Worm (Caenorhabditis elegans) whole organism, mixed stage, embryonic: Measurements from ENCODE around the gene C04E12.4.

Experiments used
- bed-3 ChIP-seq: fragments of 200-800 bp; sonication (Bioruptor generic); optimal IDR thresholded peaks from 3 replicates; lab custom pipeline; 2018; ENCODE audit warnings: mild to moderate bottlenecking, missing genetic modification characterization, moderate library complexity, missing compliant biosample characterization
- ceh-39 ChIP-seq: fragments of 150-350 bp; optimal IDR thresholded peaks from 2 replicates; lab custom pipeline; 2014; ENCODE audit warnings: missing biosample characterization, missing genetic modification characterization
- ceh-43 ChIP-seq: fragments of 200-800 bp; sonication (Bioruptor generic); optimal IDR thresholded peaks from 2 replicates; lab custom pipeline; 2018; ENCODE audit warnings: mild to moderate bottlenecking, missing genetic modification characterization, moderate library complexity, missing compliant biosample characterization
- ceh-83 ChIP-seq: fragments of 200-800 bp; sonication (Bioruptor generic); optimal IDR thresholded peaks from 2 replicates; lab custom pipeline; 2018; ENCODE audit warnings: mild to moderate bottlenecking, missing genetic modification characterization, missing compliant biosample characterization
- ces-1 ChIP-seq: fragments of 150-350 bp; optimal IDR thresholded peaks from 2 replicates; lab custom pipeline; 2014; ENCODE audit warnings: missing biosample characterization, missing genetic modification reagents, missing genetic modification characterization
- drap-1 ChIP-seq: fragments of 200-800 bp; sonication (Bioruptor generic); optimal IDR thresholded peaks from 3 replicates; lab custom pipeline; 2018; ENCODE audit warnings: mild to moderate bottlenecking, missing genetic modification characterization, missing compliant biosample characterization
- elt-1 ChIP-seq: sonication (generic microtip); optimal IDR thresholded peaks from 2 replicates; lab custom pipeline; 2017; ENCODE audit warnings: missing genetic modification characterization, mild to moderate bottlenecking, missing compliant biosample characterization, antibody characterized with exemption, moderate library complexity, borderline replicate concordance; ENCODE audit not compliant: insufficient read depth
- elt-3 ChIP-seq: fragments of 150-350 bp; optimal IDR thresholded peaks from 2 replicates; lab custom pipeline; 2014; ENCODE audit warnings: missing biosample characterization, missing genetic modification characterization
- flh-1 ChIP-seq: fragments of 200-800 bp; sonication (Bioruptor generic); optimal IDR thresholded peaks from 2 replicates; lab custom pipeline; 2018; ENCODE audit warnings: mild to moderate bottlenecking, missing genetic modification characterization, moderate library complexity, missing compliant biosample characterization
- lin-13 ChIP-seq: fragments of 150-350 bp; optimal IDR thresholded peaks from 2 replicates; lab custom pipeline; 2014; ENCODE audit warnings: missing biosample characterization, missing genetic modification characterization
- lin-32 ChIP-seq: fragments of 200-800 bp; sonication (Bioruptor generic); optimal IDR thresholded peaks from 2 replicates; lab custom pipeline; 2018; ENCODE audit warnings: mild to moderate bottlenecking, missing genetic modification characterization, missing compliant biosample characterization
- lsy-2 ChIP-seq: fragments of 150-350 bp; optimal IDR thresholded peaks from 2 replicates; lab custom pipeline; 2014; ENCODE audit warnings: missing biosample characterization, missing genetic modification characterization
- mep-1 ChIP-seq: fragments of 150-350 bp; optimal IDR thresholded peaks from 2 replicates; lab custom pipeline; 2017; ENCODE audit warnings: missing biosample characterization, missing genetic modification reagents, missing genetic modification characterization, inconsistent platforms
- mls-2 ChIP-seq: sonication (generic microtip); optimal IDR thresholded peaks from 2 replicates; lab custom pipeline; 2016; ENCODE audit warnings: mild to moderate bottlenecking, missing genetic modification characterization, moderate library complexity, missing compliant biosample characterization
- nhr-12 ChIP-seq: fragments of 150-350 bp; optimal IDR thresholded peaks from 2 replicates; lab custom pipeline; 2014; ENCODE audit warnings: missing biosample characterization, missing genetic modification characterization
- nhr-2 ChIP-seq: fragments of 150-350 bp; optimal IDR thresholded peaks from 2 replicates; lab custom pipeline; 2014; ENCODE audit warnings: missing biosample characterization, missing genetic modification characterization
- nhr-237 ChIP-seq: fragments of 150-350 bp; optimal IDR thresholded peaks from 2 replicates; lab custom pipeline; 2014; ENCODE audit warnings: missing biosample characterization, missing genetic modification characterization
- nhr-28 ChIP-seq: fragments of 150-350 bp; optimal IDR thresholded peaks from 2 replicates; lab custom pipeline; 2014; ENCODE audit warnings: missing biosample characterization, missing genetic modification characterization
- pha-4 ChIP-seq: fragments of 150-350 bp; optimal IDR thresholded peaks from 2 replicates; lab custom pipeline; 2018; ENCODE audit warnings: missing biosample characterization, missing genetic modification reagents, missing genetic modification characterization
- sem-2 ChIP-seq: fragments of 200-800 bp; sonication (Bioruptor generic); optimal IDR thresholded peaks from 2 replicates; lab custom pipeline; 2018; ENCODE audit warnings: mild to moderate bottlenecking, missing genetic modification characterization, missing compliant biosample characterization
- snpc-4 ChIP-seq: fragments of 150-350 bp; optimal IDR thresholded peaks from 2 replicates; lab custom pipeline; 2014; ENCODE audit warnings: missing biosample characterization, missing genetic modification characterization
- sptf-1 ChIP-seq: sonication (generic microtip); optimal IDR thresholded peaks from 2 replicates; lab custom pipeline; 2017; ENCODE audit warnings: mild to moderate bottlenecking, missing genetic modification characterization, moderate library complexity, missing compliant biosample characterization
- tbx-8 ChIP-seq: fragments of 200-800 bp; sonication (Bioruptor generic); optimal IDR thresholded peaks from 2 replicates; lab custom pipeline; 2018; ENCODE audit warnings: mild to moderate bottlenecking, missing genetic modification characterization, moderate library complexity, missing compliant biosample characterization
- unc-120 ChIP-seq: sonication (generic microtip); optimal IDR thresholded peaks from 2 replicates; lab custom pipeline; 2017; ENCODE audit warnings: missing genetic modification characterization, missing compliant biosample characterization; ENCODE audit not compliant: poor library complexity, severe bottlenecking
- unc-39 ChIP-seq: fragments of 150-350 bp; optimal IDR thresholded peaks from 2 replicates; lab custom pipeline; 2014; ENCODE audit warnings: missing biosample characterization, missing genetic modification characterization
- unc-62 ChIP-seq: fragments of 150-350 bp; optimal IDR thresholded peaks from 2 replicates; lab custom pipeline; 2014; ENCODE audit warnings: missing biosample characterization, missing genetic modification reagents, missing genetic modification characterization
- zip-8 ChIP-seq: fragments of 150-350 bp; optimal IDR thresholded peaks from 2 replicates; lab custom pipeline; 2014; ENCODE audit warnings: missing biosample characterization, missing genetic modification characterization
- ztf-11 ChIP-seq: fragments of 150-350 bp; optimal IDR thresholded peaks from 2 replicates; lab custom pipeline; 2014; ENCODE audit warnings: missing biosample characterization, missing genetic modification characterization

The C04E12.4 gene

ce11 chrV:3346434-3347019, 16.0 kb upstream of the C04E12.4 start, which contains the start of gene fbxa-65:
Gene fbxa-65 (minus strand): TSS chrV:3346484.
- no peak for TF ChIP-seq sptf-1 (tag; lab: Kevin White, UChicago)
- TF ChIP-seq, all 35 proteins: peak for 0

- TF ChIP-seq nhr-28 (no peak), mls-2 (tag; lab: Kevin White, UChicago) (no peak), zip-8 (tag; lab: Kevin White, UChicago) (no peak), ceh-83 (no peak), lin-32 (GFP tag; lab: Kevin White, UChicago) (no peak), unc-120 (tag; lab: Kevin White, UChicago) (no peak), elt-1 (tag; lab: Kevin White, UChicago) (no peak), unc-39 (tag; lab: Kevin White, UChicago) (no peak), sptf-1 (tag; lab: Kevin White, UChicago) (no peak), mep-1 (no peak), ces-1 (GFP tag; lab: Kevin White, UChicago) (no peak), drap-1 (no peak)
Observed at ce11 chrV:3347486-3347885, 15.1 kb upstream of the C04E12.4 start.

- no peak for TF ChIP-seq nhr-2 (tag; lab: Kevin White, UChicago)
- no peak for TF ChIP-seq ceh-39 (tag; lab: Kevin White, UChicago)
- TF ChIP-seq ceh-43 (GFP tag; lab: Kevin White, UChicago), result no peak
- no peak for TF ChIP-seq unc-62 (GFP tag; lab: Kevin White, UChicago)
- TF ChIP-seq drap-1, result no peak
- TF ChIP-seq snpc-4, result no peak
- TF ChIP-seq sem-2 (GFP tag; lab: Kevin White, UChicago), result no peak
- TF ChIP-seq ceh-83, result no peak
- no peak for TF ChIP-seq tbx-8 (GFP tag; lab: Kevin White, UChicago)
Observed at ce11 chrV:3349877-3350276, 12.7 kb upstream of the C04E12.4 start, which contains the start of gene C17B7.15. Gene C17B7.15 (plus strand): TSS chrV:3350177.

- TF ChIP-seq flh-1, result no peak
- TF ChIP-seq unc-120 (tag; lab: Kevin White, UChicago), result no peak
- TF ChIP-seq sem-2 (GFP tag; lab: Kevin White, UChicago), result no peak
- no peak for TF ChIP-seq ztf-11
- TF ChIP-seq elt-1 (tag; lab: Kevin White, UChicago), result no peak
- no peak for TF ChIP-seq snpc-4
- TF ChIP-seq nhr-237 (tag; lab: Kevin White, UChicago), result no peak
- TF ChIP-seq bed-3 (GFP tag; lab: Kevin White, UChicago), result no peak
- TF ChIP-seq ceh-39 (tag; lab: Kevin White, UChicago), result no peak
Observed at ce11 chrV:3351266-3351665, 11.3 kb upstream of the C04E12.4 start, which contains the start of gene str-63. Gene str-63 (plus strand): TSS chrV:3351566.

- TF ChIP-seq lin-32 (GFP tag; lab: Kevin White, UChicago) (no peak), zip-8 (tag; lab: Kevin White, UChicago) (no peak), mls-2 (tag; lab: Kevin White, UChicago) (no peak), elt-3 (no peak), elt-1 (tag; lab: Kevin White, UChicago) (no peak), sem-2 (GFP tag; lab: Kevin White, UChicago) (no peak), pha-4 (tag; lab: Kevin White, UChicago) (no peak), drap-1 (no peak), snpc-4 (no peak), bed-3 (GFP tag; lab: Kevin White, UChicago) (no peak), lsy-2 (tag; lab: Kevin White, UChicago) (no peak), lin-13 (tag; lab: Kevin White, UChicago) (no peak), ceh-39 (tag; lab: Kevin White, UChicago) (no peak), ztf-11 (no peak), nhr-12 (tag; lab: Kevin White, UChicago) (no peak)
Observed at ce11 chrV:3352925-3353324, 9.7 kb upstream of the C04E12.4 start, which contains the start of gene C17B7.12. Gene C17B7.12 (plus strand): TSS chrV:3353225.

ce11 chrV:3355544-3355943, 7.0 kb upstream of the C04E12.4 start:
- TF ChIP-seq ztf-11 (no peak), ceh-39 (tag; lab: Kevin White, UChicago) (no peak), zip-8 (tag; lab: Kevin White, UChicago) (no peak), unc-39 (tag; lab: Kevin White, UChicago) (no peak), nhr-12 (tag; lab: Kevin White, UChicago) (no peak)
